Worm (Caenorhabditis elegans) whole organism, L1 larva: ENCODE results near the gene F28D1.6.
A peak's percentile ranks its signal among the peaks of the same experiment; 100 is the strongest.

Source experiments
- C34B4.2 ChIP-seq: sonication (generic microtip); optimal IDR thresholded peaks from 2 replicates; lab custom pipeline; 2017; ENCODE audit warnings: mild to moderate bottlenecking, missing genetic modification characterization, missing compliant biosample characterization
- Y116A8C.19 ChIP-seq: sonication (generic microtip); optimal IDR thresholded peaks from 2 replicates; lab custom pipeline; 2016; ENCODE audit warnings: missing compliant biosample characterization, missing genetic modification characterization, borderline replicate concordance
- aha-1 ChIP-seq: fragments of 150-350 bp; optimal IDR thresholded peaks from 2 replicates; lab custom pipeline; 2014; ENCODE audit warnings: missing biosample characterization, missing genetic modification characterization
- aly-2 ChIP-seq: fragments of 150-350 bp; optimal IDR thresholded peaks from 2 replicates; lab custom pipeline; 2014; ENCODE audit warnings: missing biosample characterization, missing genetic modification characterization
- ceh-82 ChIP-seq, 3 experiments: fragments of 150-350 bp in 1 of 3; sonication (generic microtip) in 2 of 3; optimal IDR thresholded peaks; 2 replicates each; lab custom pipeline; 2014 to 2017; ENCODE audit warnings: missing biosample characterization in 3 of 3, missing genetic modification characterization in 3 of 3
- ceh-88 ChIP-seq: fragments of 200-800 bp; sonication (Bioruptor generic); IDR thresholded peaks from 2 replicates; pipeline ENCODE4 v1.3.6; 2022; ENCODE audit warnings: missing genetic modification characterization, missing compliant biosample characterization
- ceh-90 ChIP-seq: sonication (generic microtip); optimal IDR thresholded peaks from 2 replicates; lab custom pipeline; 2016; ENCODE audit warnings: missing genetic modification characterization, missing compliant biosample characterization
- ces-1 ChIP-seq: fragments of 150-350 bp; optimal IDR thresholded peaks from 2 replicates; lab custom pipeline; 2014; ENCODE audit warnings: missing biosample characterization, missing genetic modification reagents, missing genetic modification characterization
- dpl-1 ChIP-seq, 3 experiments: fragments of 150-350 bp in 2 of 3; sonication (generic microtip) in 1 of 3; optimal IDR thresholded peaks; 2 replicates each; lab custom pipeline; 2014 to 2017; ENCODE audit warnings: missing biosample characterization in 3 of 3, missing genetic modification characterization in 3 of 3, missing genetic modification reagents in 3 of 3
- efl-1 ChIP-seq, 4 experiments: fragments of 150-350 bp; optimal IDR thresholded peaks in 3 of 4; peaks in 1 of 4; 1 replicate in 1 of 4; 2 replicates in 3 of 4; lab custom pipeline; 2014; ENCODE audit warnings: missing biosample characterization in 2 of 4, missing genetic modification characterization in 2 of 4, missing genetic modification reagents in 2 of 4
- efl-3 ChIP-seq: fragments of 200-800 bp; sonication (Bioruptor generic); optimal IDR thresholded peaks from 2 replicates; lab custom pipeline; 2018; ENCODE audit warnings: mild to moderate bottlenecking, missing genetic modification characterization, missing compliant biosample characterization
- egl-13 ChIP-seq: sonication (generic microtip); optimal IDR thresholded peaks from 2 replicates; lab custom pipeline; 2016; ENCODE audit warnings: missing genotype, missing genetic modification reagents, missing genetic modification characterization, missing compliant biosample characterization
- elt-2 ChIP-seq: sonication (generic microtip); optimal IDR thresholded peaks from 2 replicates; lab custom pipeline; 2016; ENCODE audit warnings: missing genetic modification characterization, mild to moderate bottlenecking, inconsistent platforms, missing compliant biosample characterization, missing genetic modification reagents
- ets-5 ChIP-seq: fragments of 200-800 bp; sonication (Bioruptor generic); IDR thresholded peaks from 2 replicates; pipeline ENCODE4 v1.3.6; 2022; ENCODE audit warnings: missing genetic modification characterization, missing compliant biosample characterization
- fkh-10 ChIP-seq: sonication (generic microtip); optimal IDR thresholded peaks from 2 replicates; lab custom pipeline; 2017; ENCODE audit warnings: missing biosample characterization, missing genetic modification reagents, missing genetic modification characterization
- grh-1 ChIP-seq: fragments of 200-800 bp; sonication (Bioruptor generic); IDR thresholded peaks from 2 replicates; pipeline ENCODE4 v1.3.6; 2022; ENCODE audit warnings: missing genetic modification reagents, missing genetic modification characterization, missing compliant biosample characterization
- hlh-17 ChIP-seq: fragments of 200-800 bp; sonication (Bioruptor generic); optimal IDR thresholded peaks from 2 replicates; lab custom pipeline; 2018; ENCODE audit warnings: missing genetic modification characterization, mild to moderate bottlenecking, missing compliant biosample characterization, moderate library complexity, borderline replicate concordance
- hlh-4 ChIP-seq: sonication (generic microtip); optimal IDR thresholded peaks from 2 replicates; lab custom pipeline; 2016; ENCODE audit warnings: mild to moderate bottlenecking, missing genetic modification characterization, missing compliant biosample characterization
- irx-1 ChIP-seq: sonication (generic microtip); optimal IDR thresholded peaks from 2 replicates; lab custom pipeline; 2016; ENCODE audit warnings: missing genetic modification characterization, missing compliant biosample characterization
- isw-1 ChIP-seq: fragments of 200-800 bp; sonication (Bioruptor generic); IDR thresholded peaks from 2 replicates; pipeline ENCODE4 v1.3.6; 2022; ENCODE audit warnings: missing genetic modification characterization, missing compliant biosample characterization
- lin-13 ChIP-seq: fragments of 150-350 bp; optimal IDR thresholded peaks from 2 replicates; lab custom pipeline; 2014; ENCODE audit warnings: missing biosample characterization, missing genetic modification reagents, missing genetic modification characterization
- lin-14 ChIP-seq: fragments of 200-800 bp; sonication (Bioruptor generic); optimal IDR thresholded peaks from 2 replicates; lab custom pipeline; 2018; ENCODE audit warnings: mild to moderate bottlenecking, missing genetic modification characterization, moderate library complexity, missing compliant biosample characterization
- lin-15B ChIP-seq: fragments of 150-350 bp; sonication (generic microtip); optimal IDR thresholded peaks from 3 replicates; lab custom pipeline; 2014; ENCODE audit warnings: missing biosample characterization, missing genetic modification characterization
- lin-35 ChIP-seq, 2 experiments: fragments of 150-350 bp; optimal IDR thresholded peaks; 2 replicates each; lab custom pipeline; 2014; ENCODE audit warnings: missing biosample characterization in 2 of 2, missing genetic modification characterization in 2 of 2, missing genetic modification reagents in 2 of 2
- lin-39 ChIP-seq: fragments of 150-350 bp; optimal IDR thresholded peaks from 2 replicates; lab custom pipeline; 2014; ENCODE audit warnings: missing biosample characterization, missing genetic modification reagents, missing genetic modification characterization
- lsy-2 ChIP-seq, 2 experiments: fragments of 150-350 bp; optimal IDR thresholded peaks; 2 replicates each; lab custom pipeline; 2014; ENCODE audit warnings: missing biosample characterization in 2 of 2, missing genetic modification characterization in 2 of 2
- mab-9 ChIP-seq: fragments of 200-800 bp; sonication (Bioruptor generic); IDR thresholded peaks from 2 replicates; pipeline ENCODE4 v1.3.6; 2022; ENCODE audit warnings: missing genetic modification reagents, missing genetic modification characterization, missing compliant biosample characterization
- mdl-1 ChIP-seq, 2 experiments: fragments of 150-350 bp; optimal IDR thresholded peaks; 2 replicates each; lab custom pipeline; 2014 to 2017; ENCODE audit warnings: missing biosample characterization in 2 of 2, missing genetic modification characterization in 2 of 2, inconsistent platforms in 1 of 2
- mef-2 ChIP-seq: fragments of 150-350 bp; optimal IDR thresholded peaks from 2 replicates; lab custom pipeline; 2014; ENCODE audit warnings: missing biosample characterization, missing genetic modification characterization
- mep-1 ChIP-seq: fragments of 150-350 bp; optimal IDR thresholded peaks from 2 replicates; lab custom pipeline; 2014; ENCODE audit warnings: missing biosample characterization, missing genetic modification characterization
- nhr-11 ChIP-seq: fragments of 150-350 bp; optimal IDR thresholded peaks from 2 replicates; lab custom pipeline; 2014; ENCODE audit warnings: missing biosample characterization, missing genetic modification characterization
- nhr-12 ChIP-seq: sonication (generic microtip); optimal IDR thresholded peaks from 2 replicates; lab custom pipeline; 2017; ENCODE audit warnings: missing biosample characterization, missing genetic modification characterization
- nhr-20 ChIP-seq: sonication (generic microtip); optimal IDR thresholded peaks from 2 replicates; lab custom pipeline; 2016; ENCODE audit warnings: mild to moderate bottlenecking, missing genetic modification characterization, missing compliant biosample characterization
- nhr-237 ChIP-seq: fragments of 150-350 bp; optimal IDR thresholded peaks from 2 replicates; lab custom pipeline; 2014; ENCODE audit warnings: missing biosample characterization, missing genetic modification characterization
- nhr-47 ChIP-seq: sonication (generic microtip); optimal IDR thresholded peaks from 2 replicates; lab custom pipeline; 2016; ENCODE audit warnings: mild to moderate bottlenecking, missing genetic modification characterization, moderate library complexity, missing compliant biosample characterization
- nhr-71 ChIP-seq: sonication (generic microtip); optimal IDR thresholded peaks from 2 replicates; lab custom pipeline; 2016; ENCODE audit warnings: mild to moderate bottlenecking, missing genetic modification characterization, moderate library complexity, missing compliant biosample characterization
- nhr-76 ChIP-seq: sonication (generic microtip); optimal IDR thresholded peaks from 2 replicates; lab custom pipeline; 2017; ENCODE audit warnings: missing biosample characterization, missing genetic modification characterization
- nhr-77 ChIP-seq: fragments of 150-350 bp; optimal IDR thresholded peaks from 2 replicates; lab custom pipeline; 2014; ENCODE audit warnings: missing biosample characterization, missing genetic modification characterization
- nhr-84 ChIP-seq: sonication (generic microtip); optimal IDR thresholded peaks from 2 replicates; lab custom pipeline; 2017; ENCODE audit warnings: missing biosample characterization, missing genetic modification characterization
- nhr-90 ChIP-seq: sonication (generic microtip); optimal IDR thresholded peaks from 2 replicates; lab custom pipeline; 2016; ENCODE audit warnings: mild to moderate bottlenecking, missing genetic modification characterization, missing compliant biosample characterization; ENCODE audit not compliant: poor library complexity
- pag-3 ChIP-seq: sonication (generic microtip); optimal IDR thresholded peaks from 2 replicates; lab custom pipeline; 2017; ENCODE audit warnings: missing genetic modification characterization, mild to moderate bottlenecking, missing compliant biosample characterization, antibody characterized with exemption, borderline replicate concordance; ENCODE audit not compliant: insufficient read depth
- pax-3 ChIP-seq: fragments of 200-800 bp; sonication (Bioruptor generic); optimal IDR thresholded peaks from 2 replicates; lab custom pipeline; 2018; ENCODE audit warnings: mild to moderate bottlenecking, missing genetic modification characterization, moderate library complexity, missing compliant biosample characterization
- pqm-1 ChIP-seq: sonication (generic microtip); optimal IDR thresholded peaks from 3 replicates; lab custom pipeline; 2017; ENCODE audit warnings: missing biosample characterization, missing genetic modification characterization
- skn-1 ChIP-seq: fragments of 150-350 bp; optimal IDR thresholded peaks from 2 replicates; lab custom pipeline; 2014; ENCODE audit warnings: missing biosample characterization, missing genetic modification characterization
- snu-23 ChIP-seq: sonication (generic microtip); optimal IDR thresholded peaks from 2 replicates; lab custom pipeline; 2016; ENCODE audit warnings: missing genetic modification characterization, missing compliant biosample characterization
- sup-37 ChIP-seq: fragments of 200-800 bp; sonication (Bioruptor generic); optimal IDR thresholded peaks from 2 replicates; lab custom pipeline; 2018; ENCODE audit warnings: mild to moderate bottlenecking, missing genetic modification characterization, missing compliant biosample characterization
- swsn-7 ChIP-seq: sonication (generic microtip); optimal IDR thresholded peaks from 2 replicates; lab custom pipeline; 2016; ENCODE audit warnings: missing genetic modification characterization, missing compliant biosample characterization
- unc-98 ChIP-seq: fragments of 200-800 bp; sonication (Bioruptor generic); IDR thresholded peaks from 2 replicates; pipeline ENCODE4 v1.3.6; 2022; ENCODE audit warnings: missing genetic modification characterization, missing compliant biosample characterization
- vab-15 ChIP-seq: sonication (generic microtip); optimal IDR thresholded peaks from 2 replicates; lab custom pipeline; 2017; ENCODE audit warnings: missing genotype, mild to moderate bottlenecking, missing genetic modification characterization, missing compliant biosample characterization
- zip-4 ChIP-seq: fragments of 200-800 bp; sonication (Bioruptor generic); optimal IDR thresholded peaks from 2 replicates; lab custom pipeline; 2018; ENCODE audit warnings: mild to moderate bottlenecking, missing genetic modification characterization, moderate library complexity, missing compliant biosample characterization
- ztf-4 ChIP-seq: fragments of 150-350 bp; optimal IDR thresholded peaks from 2 replicates; lab custom pipeline; 2014; ENCODE audit warnings: missing biosample characterization, missing genetic modification characterization

F28D1.6 gene

ce11 chrIV:12391003-12391637 is 6.2 kb upstream of the F28D1.6 start, which contains the start of the genes rps-23 and dpm-3 (continued):
- peak; percentile 93 for TF ChIP-seq mab-9
- TF ChIP-seq pax-3 (tag; lab: Kevin White, UChicago), result peak; percentile 95
- TF ChIP-seq mdl-1 (tag; optimal IDR thresholded peaks at IDR 0.05; lab: Kevin White, UChicago), result peak in 1 of 2 experiments; percentile 87
- peak; percentile 90 for TF ChIP-seq grh-1 (GFP tag; lab: Robert Waterston, UW)
- no peak for TF ChIP-seq ets-5 (GFP tag; lab: Robert Waterston, UW)
- peak; percentile 93 to 96 for TF ChIP-seq efl-1 (optimal IDR thresholded peaks at IDR 0.05; lab: Kevin White, UChicago)
- peak; percentile 87 to 98 for TF ChIP-seq efl-1 (GFP tag; optimal IDR thresholded peaks at IDR 0.05 in 1 of 2; lab: Kevin White, UChicago)
- peak; percentile 52 for TF ChIP-seq zip-4 (GFP tag; lab: Kevin White, UChicago)
- peak; percentile 81 for TF ChIP-seq aly-2 (tag; lab: Kevin White, UChicago)
- peak; percentile 83 for TF ChIP-seq ztf-4 (tag; lab: Kevin White, UChicago)
- no peak for TF ChIP-seq hlh-17 (GFP tag; lab: Kevin White, UChicago)
- peak; percentile 98 for TF ChIP-seq mep-1 (tag; lab: Kevin White, UChicago)
- no peak for TF ChIP-seq ces-1
- TF ChIP-seq pag-3 (tag; lab: Kevin White, UChicago), result peak; percentile 8
- TF ChIP-seq lin-14 (GFP tag; lab: Kevin White, UChicago), result peak; percentile 94
- peak; percentile 85 for TF ChIP-seq lin-39 (tag; lab: Kevin White, UChicago)
- no peak for TF ChIP-seq nhr-76
- peak; percentile 79 for TF ChIP-seq elt-2 (tag; lab: Kevin White, UChicago)
- TF ChIP-seq nhr-47 (tag; lab: Kevin White, UChicago), result peak; percentile 96
- no peak for TF ChIP-seq pqm-1 (tag; lab: Kevin White, UChicago)
- peak; percentile 94 for TF ChIP-seq lin-15B (tag; lab: Kevin White, UChicago)
- peak; percentile 90 for TF ChIP-seq unc-98 (GFP tag; lab: Robert Waterston, UW)
- peak; percentile 53 for TF ChIP-seq Y116A8C.19
- TF ChIP-seq nhr-11 (tag; lab: Kevin White, UChicago), result peak; percentile 87
- peak; percentile 87 for TF ChIP-seq ceh-88
- TF ChIP-seq egl-13, result peak; percentile 91
- peak; percentile 10 for TF ChIP-seq efl-3 (GFP tag; lab: Kevin White, UChicago)
- TF ChIP-seq C34B4.2 (tag; lab: Kevin White, UChicago), result no peak
- peak; percentile 97 for TF ChIP-seq nhr-71
- TF ChIP-seq aha-1 (tag; lab: Kevin White, UChicago), result peak; percentile 37
- TF ChIP-seq ceh-90 (tag; lab: Kevin White, UChicago), result peak; percentile 85
- peak; percentile 94 for TF ChIP-seq vab-15
- no peak for TF ChIP-seq mef-2 (tag; lab: Kevin White, UChicago)
- peak; percentile 97 for TF ChIP-seq isw-1
- peak; percentile 95 for TF ChIP-seq skn-1 (tag; lab: Kevin White, UChicago)
- TF ChIP-seq nhr-20 (tag; lab: Kevin White, UChicago), result peak; percentile 94
- peak; percentile 93 for TF ChIP-seq swsn-7 (tag; lab: Kevin White, UChicago)
- TF ChIP-seq hlh-4 (tag; lab: Kevin White, UChicago), result no peak
- TF ChIP-seq nhr-77 (tag; lab: Kevin White, UChicago), result peak; percentile 84
- TF ChIP-seq lsy-2 (tag; optimal IDR thresholded peaks at IDR 0.05; lab: Kevin White, UChicago), result peak; percentile 100
- TF ChIP-seq nhr-90, result peak; percentile 95
- TF ChIP-seq fkh-10 (GFP tag; lab: Kevin White, UChicago), result peak; percentile 81
- no peak for TF ChIP-seq nhr-84 (tag; lab: Kevin White, UChicago)
- TF ChIP-seq sup-37 (GFP tag; lab: Kevin White, UChicago), result peak; percentile 74
- peak; percentile 83 to 88 (median 87) for TF ChIP-seq dpl-1 (GFP tag; optimal IDR thresholded peaks at IDR 0.05; lab: Kevin White, UChicago)
- TF ChIP-seq nhr-12 (tag; lab: Kevin White, UChicago), result no peak
- peak; percentile 62 for TF ChIP-seq nhr-237 (tag; lab: Kevin White, UChicago)
- TF ChIP-seq snu-23 (GFP tag; lab: Kevin White, UChicago), result peak; percentile 96
- peak; percentile 89 for TF ChIP-seq irx-1 (tag; lab: Kevin White, UChicago)
- peak; percentile 93 for TF ChIP-seq lin-13 (GFP tag; lab: Kevin White, UChicago)
- peak; percentile 91 to 98 (median 93) for TF ChIP-seq ceh-82 (tag; optimal IDR thresholded peaks at IDR 0.05; lab: Kevin White, UChicago)
- TF ChIP-seq lin-35 (GFP tag; optimal IDR thresholded peaks at IDR 0.05; lab: Kevin White, UChicago), result peak; percentile 88 to 93
